Fruit fly (Drosophila melanogaster): Measurements from ENCODE around the gene CheA87a.

Gene CheA87a

DNA sequence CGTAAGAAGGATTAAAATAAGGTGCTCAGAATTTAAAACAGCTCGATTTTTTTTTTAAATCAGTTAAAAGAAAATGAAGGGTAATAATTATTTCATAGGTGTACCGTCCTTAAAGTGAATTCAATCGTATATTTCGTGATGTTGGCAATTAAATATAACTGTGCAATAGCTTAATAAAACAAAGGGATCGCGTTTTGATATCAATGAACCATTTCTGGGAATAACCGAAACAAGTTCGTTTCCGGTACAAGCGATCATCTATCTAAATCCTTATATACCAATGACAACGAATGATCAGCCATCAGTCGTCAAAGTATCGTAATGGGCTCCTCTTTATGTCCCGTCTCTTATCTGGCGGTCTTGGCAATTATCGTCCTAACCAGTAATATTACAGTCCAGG, at the start of gene CheA87a:
Gene CheA87a (plus strand): TSS at position 301 of the 400 bp plus-strand sequence.
- TF ChIP-seq Mnt (GFP tag; optimal IDR thresholded peaks at IDR 0.05) = no peak
- peak; percentile 31 for TF ChIP-seq kay (GFP tag; ENCODE audit: borderline replicate concordance)
- TF ChIP-seq cic (GFP tag; optimal IDR thresholded peaks at IDR 0.05) = no peak
- no peak for TF ChIP-seq CG12768 (GFP tag; optimal IDR thresholded peaks at IDR 0.05)
- no peak for TF ChIP-seq Crg-1 (GFP tag; optimal IDR thresholded peaks at IDR 0.05)
- TF ChIP-seq Hr96 (GFP tag; optimal IDR thresholded peaks at IDR 0.05) = no peak
- TF ChIP-seq CG14711 (tag; optimal IDR thresholded peaks at IDR 0.05) = no peak
- TF ChIP-seq toe (GFP tag; optimal IDR thresholded peaks at IDR 0.05) = no peak

- TF ChIP-seq Crg-1 (GFP tag; optimal IDR thresholded peaks at IDR 0.05) (no peak), CG12768 (GFP tag; optimal IDR thresholded peaks at IDR 0.05) (no peak), CG7045 (GFP tag; optimal IDR thresholded peaks at IDR 0.05) (no peak), CG14711 (tag; optimal IDR thresholded peaks at IDR 0.05) (no peak), tj (GFP tag; optimal IDR thresholded peaks at IDR 0.05) (no peak), cnc (optimal IDR thresholded peaks at IDR 0.05) (no peak), Hr96 (GFP tag; optimal IDR thresholded peaks at IDR 0.05) (no peak), CG7101 (tag; optimal IDR thresholded peaks at IDR 0.05) (no peak), toe (GFP tag; optimal IDR thresholded peaks at IDR 0.05) (no peak), CG33017 (tag; optimal IDR thresholded peaks at IDR 0.05) (no peak), CG11617 (GFP tag; optimal IDR thresholded peaks at IDR 0.05) (no peak), bab1 (GFP tag; optimal IDR thresholded peaks at IDR 0.05) (no peak), cic (GFP tag; optimal IDR thresholded peaks at IDR 0.05) (no peak), pad (GFP tag; optimal IDR thresholded peaks at IDR 0.05) (no peak), CG1620 (GFP tag; optimal IDR thresholded peaks at IDR 0.05) (no peak), Clk (GFP tag; optimal IDR thresholded peaks at IDR 0.05) (no peak)
Measured at dm6 chr3R:13319873-13320272, 49.6 kb upstream of the CheA87a start.

DNA sequence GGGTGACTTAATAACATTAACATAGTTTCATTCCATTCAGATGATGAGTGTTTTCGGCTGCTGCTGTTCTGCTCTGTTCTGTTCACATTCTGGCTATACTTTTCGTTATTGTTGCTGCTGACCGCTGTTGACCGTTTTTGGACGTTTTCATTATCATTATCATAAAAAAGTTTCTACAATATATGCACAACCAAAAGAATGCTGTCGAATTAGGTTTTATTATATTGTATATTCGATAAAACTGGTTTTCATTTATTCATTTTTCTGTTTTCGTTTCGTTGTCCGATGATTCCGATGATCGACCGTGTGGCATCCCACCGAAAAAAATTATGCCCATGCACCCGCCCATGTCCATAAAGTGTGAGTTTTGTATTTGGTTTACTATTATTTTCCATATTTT, 36.4 kb upstream of the CheA87a start:
- TF ChIP-seq CG5204 (GFP tag; optimal IDR thresholded peaks at IDR 0.05) = no peak
- no peak for TF ChIP-seq CG1620 (GFP tag; optimal IDR thresholded peaks at IDR 0.05)
- no peak for TF ChIP-seq tj (GFP tag; optimal IDR thresholded peaks at IDR 0.05)
- no peak for TF ChIP-seq CG12768 (GFP tag; optimal IDR thresholded peaks at IDR 0.05)
- no peak for TF ChIP-seq pad (GFP tag; optimal IDR thresholded peaks at IDR 0.05)
- TF ChIP-seq CG14711 (tag; optimal IDR thresholded peaks at IDR 0.05) = no peak
- TF ChIP-seq bab1 (GFP tag; optimal IDR thresholded peaks at IDR 0.05) = no peak

dm6 chr3R:13334007-13334406, 35.4 kb upstream of the CheA87a start, which contains the start of gene PK2-R2:
Gene PK2-R2 (minus strand): TSS chr3R:13334166.
- TF ChIP-seq cic (GFP tag; optimal IDR thresholded peaks at IDR 0.05) (no peak), bab1 (GFP tag; optimal IDR thresholded peaks at IDR 0.05) (no peak), Mnt (GFP tag; optimal IDR thresholded peaks at IDR 0.05) (no peak), CG33017 (tag; optimal IDR thresholded peaks at IDR 0.05) (no peak), CG12768 (GFP tag; optimal IDR thresholded peaks at IDR 0.05) (no peak), cnc (optimal IDR thresholded peaks at IDR 0.05) (no peak)

DNA sequence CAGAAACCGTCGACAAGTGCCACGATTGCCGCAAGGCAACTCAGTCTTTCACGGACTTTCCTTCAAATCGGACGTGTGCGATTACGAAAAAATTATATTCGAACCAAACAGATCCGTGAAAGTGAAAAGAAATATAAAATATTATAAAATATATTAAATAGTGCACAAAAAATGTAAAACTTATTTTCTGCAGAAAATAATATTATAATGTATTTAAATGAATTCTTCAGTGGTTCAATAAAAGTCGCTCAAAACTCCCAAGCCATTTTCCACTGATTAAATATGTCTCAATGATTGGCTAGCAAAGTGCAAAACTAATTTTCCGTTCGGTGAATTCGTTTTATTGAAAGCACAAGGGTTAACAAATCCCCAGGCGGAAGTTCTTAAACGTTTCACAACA, 31.4 kb upstream of the CheA87a start, which contains the start of gene PK2-R1:
Gene PK2-R1 (plus strand): TSS at position 301 of the 400 bp plus-strand sequence.
- TF ChIP-seq pad (GFP tag; optimal IDR thresholded peaks at IDR 0.05) (no peak), cnc (optimal IDR thresholded peaks at IDR 0.05) (no peak), CG1620 (GFP tag; optimal IDR thresholded peaks at IDR 0.05) (no peak), Mnt (GFP tag; optimal IDR thresholded peaks at IDR 0.05) (no peak), cic (GFP tag; optimal IDR thresholded peaks at IDR 0.05) (no peak), CG11617 (GFP tag; optimal IDR thresholded peaks at IDR 0.05) (no peak), CG5204 (GFP tag; optimal IDR thresholded peaks at IDR 0.05) (no peak), tj (GFP tag; optimal IDR thresholded peaks at IDR 0.05) (no peak), Clk (GFP tag; optimal IDR thresholded peaks at IDR 0.05) (no peak)

- no peak for TF ChIP-seq Crg-1 (GFP tag; optimal IDR thresholded peaks at IDR 0.05)
- no peak for TF ChIP-seq kay (GFP tag; ENCODE audit: borderline replicate concordance)
- no peak for TF ChIP-seq Clk (GFP tag; optimal IDR thresholded peaks at IDR 0.05)
- no peak for TF ChIP-seq CG1620 (GFP tag; optimal IDR thresholded peaks at IDR 0.05)
- TF ChIP-seq tj (GFP tag; optimal IDR thresholded peaks at IDR 0.05) = no peak
- no peak for TF ChIP-seq CG5204 (GFP tag; optimal IDR thresholded peaks at IDR 0.05)
- no peak for TF ChIP-seq CG12768 (GFP tag; optimal IDR thresholded peaks at IDR 0.05)
- no peak for TF ChIP-seq toe (GFP tag; optimal IDR thresholded peaks at IDR 0.05)
- no peak for TF ChIP-seq cic (GFP tag; optimal IDR thresholded peaks at IDR 0.05)
- no peak for TF ChIP-seq CG7045 (GFP tag; optimal IDR thresholded peaks at IDR 0.05)
Measured at dm6 chr3R:13353373-13353772, 16.1 kb upstream of the CheA87a start, which contains the start of gene mthl12. Gene mthl12 (plus strand): TSS chr3R:13353673.

- TF ChIP-seq Hr96 (GFP tag; optimal IDR thresholded peaks at IDR 0.05) (no peak), ovo (GFP tag; optimal IDR thresholded peaks at IDR 0.05) (no peak), kay (GFP tag; ENCODE audit: borderline replicate concordance) (no peak), CG1620 (GFP tag; optimal IDR thresholded peaks at IDR 0.05) (no peak), cnc (optimal IDR thresholded peaks at IDR 0.05) (no peak), CG11617 (GFP tag; optimal IDR thresholded peaks at IDR 0.05) (no peak), CG7045 (GFP tag; optimal IDR thresholded peaks at IDR 0.05) (no peak), pad (GFP tag; optimal IDR thresholded peaks at IDR 0.05) (no peak), CG5204 (GFP tag; optimal IDR thresholded peaks at IDR 0.05) (no peak), Crg-1 (GFP tag; optimal IDR thresholded peaks at IDR 0.05) (no peak), CG33017 (tag; optimal IDR thresholded peaks at IDR 0.05) (no peak), toe (GFP tag; optimal IDR thresholded peaks at IDR 0.05) (no peak), CG7101 (tag; optimal IDR thresholded peaks at IDR 0.05) (no peak), Clk (GFP tag; optimal IDR thresholded peaks at IDR 0.05) (no peak)
Measured at dm6 chr3R:13356960-13357359, 12.5 kb upstream of the CheA87a start.

All from whole organism, adult.